Worm (Caenorhabditis elegans): ENCODE results near the gene R03D7.8.

DNA sequence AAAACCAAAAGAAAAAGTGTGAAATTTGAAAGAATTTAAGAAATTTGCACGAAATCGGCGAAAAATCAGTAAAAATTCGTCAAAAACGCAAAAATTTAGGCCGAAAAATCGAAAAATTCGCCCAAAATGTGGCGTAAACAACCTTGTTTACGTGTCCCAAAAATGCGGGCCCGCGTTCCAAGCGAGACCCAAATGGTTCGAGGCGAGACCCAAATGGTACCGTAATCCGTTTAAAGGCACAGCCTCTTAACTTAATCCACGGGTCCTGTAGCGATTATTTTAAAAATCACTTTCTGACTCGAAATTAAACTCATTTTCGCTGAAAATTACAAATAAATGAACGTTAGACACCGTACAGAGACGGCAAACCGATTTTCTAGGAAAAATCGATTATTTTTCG lies 21.4 kb downstream of the R03D7.8 start:
- TF ChIP-seq lin-35 (GFP tag; optimal IDR thresholded peaks at IDR 0.05) (no peak), ama-1 (optimal IDR thresholded peaks at IDR 0.05) (no peak)

All from whole organism, L1 larva.